Worm (Caenorhabditis elegans): ENCODE results near the gene scc-1.

Gene scc-1

ce11 chrII:4698266-4698771 lies at the start of gene scc-1, which contains the start of gene rpn-5:
scc-1 (plus strand) TSS chrII:4698721.
rpn-5 (minus strand) TSS chrII:4698427.
- no peak for TF ChIP-seq ceh-22 (tag; optimal IDR thresholded peaks at IDR 0.05)
- peak; percentile 21 for TF ChIP-seq ref-2 (tag; optimal IDR thresholded peaks at IDR 0.05)
- TF ChIP-seq nfya-1 (tag; optimal IDR thresholded peaks at IDR 0.05): peak; percentile 85
- no peak for TF ChIP-seq ceh-48 (tag; optimal IDR thresholded peaks at IDR 0.05)
- peak; percentile 3 for TF ChIP-seq unc-42 (tag; optimal IDR thresholded peaks at IDR 0.05)
- TF ChIP-seq unc-55 (GFP tag; optimal IDR thresholded peaks at IDR 0.05): peak; percentile 97
- no peak for TF ChIP-seq ceh-34 (tag; optimal IDR thresholded peaks at IDR 0.05)
- peak; percentile 25 for TF ChIP-seq tbx-2 (tag; optimal IDR thresholded peaks at IDR 0.05)
- TF ChIP-seq pax-1 (tag; optimal IDR thresholded peaks at IDR 0.05): peak; percentile 33
- TF ChIP-seq mec-3 (tag; optimal IDR thresholded peaks at IDR 0.05; ENCODE audit: borderline replicate concordance): no peak
- no peak for TF ChIP-seq ahr-1 (tag; optimal IDR thresholded peaks at IDR 0.05)

DNA sequence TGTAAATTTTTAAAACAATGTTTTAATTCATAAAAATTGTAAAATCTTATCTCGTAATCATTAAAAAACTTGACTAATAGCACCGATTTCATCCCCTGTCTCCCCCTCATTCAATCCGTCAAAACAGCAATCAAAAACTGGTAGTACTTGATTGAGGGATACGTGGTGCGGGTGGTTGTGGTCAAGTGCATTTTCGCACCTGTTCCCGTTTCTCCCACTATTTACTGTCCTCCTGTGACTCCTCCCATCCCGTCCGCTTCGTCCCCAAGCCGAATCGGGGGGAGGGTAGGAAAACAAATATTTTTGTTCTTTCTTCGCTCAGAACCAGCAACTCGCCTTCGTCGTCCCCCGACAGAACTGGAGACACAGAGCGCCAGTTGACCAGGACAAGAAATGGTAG lies 49.7 kb upstream of the scc-1 start, which contains the start of gene lgc-27:
lgc-27 (plus strand) TSS at position 301 of the 400 bp plus-strand sequence.
- TF ChIP-seq tbx-2 (tag; optimal IDR thresholded peaks at IDR 0.05): peak; percentile 44
- TF ChIP-seq nhr-232 (tag; optimal IDR thresholded peaks at IDR 0.05): no peak
- no peak for TF ChIP-seq elt-2 (tag; optimal IDR thresholded peaks at IDR 0.05)

DNA sequence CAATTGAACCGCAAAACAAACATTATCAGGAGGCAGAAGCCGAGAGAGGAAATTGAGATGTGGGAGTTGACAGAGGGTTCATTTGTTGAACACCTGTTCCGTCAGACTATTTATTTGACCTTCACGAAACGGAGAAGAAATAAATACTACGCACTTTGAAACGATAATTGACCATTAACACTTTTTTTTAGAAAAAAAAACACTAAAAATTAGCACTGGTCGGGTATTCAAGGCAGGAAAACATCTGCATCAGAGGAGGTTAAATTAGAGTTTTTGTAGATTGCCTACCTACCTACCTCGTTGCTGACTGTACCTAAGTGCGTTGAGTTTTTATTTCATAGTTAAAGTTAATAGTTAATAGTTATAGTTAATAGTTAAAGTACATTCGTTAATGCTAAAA lies 48.4 kb upstream of the scc-1 start:
- TF ChIP-seq unc-55 (GFP tag; optimal IDR thresholded peaks at IDR 0.05) (no peak), ceh-9 (tag; optimal IDR thresholded peaks at IDR 0.05) (no peak), tbx-7 (tag; optimal IDR thresholded peaks at IDR 0.05) (no peak), ceh-18 (tag; optimal IDR thresholded peaks at IDR 0.05) (no peak), pha-4 (tag; optimal IDR thresholded peaks at IDR 0.05) (no peak), C08G9.2 (tag; optimal IDR thresholded peaks at IDR 0.05) (no peak), pax-1 (tag; optimal IDR thresholded peaks at IDR 0.05) (peak; percentile 8), hlh-30 (tag; optimal IDR thresholded peaks at IDR 0.05; ENCODE audit: insufficient read depth) (no peak), pros-1 (tag; optimal IDR thresholded peaks at IDR 0.05) (no peak)

DNA sequence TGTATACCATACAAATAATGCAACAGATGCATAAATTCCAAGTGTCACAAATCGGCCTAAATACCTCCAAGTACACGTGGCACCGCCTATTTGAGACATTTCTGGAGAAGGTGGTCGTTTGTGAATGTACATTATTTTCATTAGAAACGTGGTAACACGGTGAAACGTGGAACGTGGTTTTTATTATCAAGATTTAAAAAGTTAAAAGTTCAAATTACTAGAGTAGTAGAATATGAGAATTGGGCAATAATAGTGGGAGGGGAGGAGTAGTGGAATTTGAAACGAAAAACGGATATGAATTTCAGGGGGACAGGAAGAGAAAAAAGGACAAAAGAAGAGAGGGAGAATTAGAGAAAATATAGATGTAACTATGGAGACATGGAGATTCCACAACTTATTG lies 42.7 kb upstream of the scc-1 start, which contains the start of gene fut-6:
fut-6 (minus strand) TSS at position 101 of the 400 bp plus-strand sequence.
- TF ChIP-seq K02D7.2 (tag; optimal IDR thresholded peaks at IDR 0.05) (no peak), T23F11.4 (GFP tag; optimal IDR thresholded peaks at IDR 0.05) (no peak), rnt-1 (tag; optimal IDR thresholded peaks at IDR 0.05) (no peak), ceh-48 (tag; optimal IDR thresholded peaks at IDR 0.05) (no peak), nfya-1 (tag; optimal IDR thresholded peaks at IDR 0.05) (no peak), elt-4 (tag; optimal IDR thresholded peaks at IDR 0.05) (no peak), ceh-6 (GFP tag; optimal IDR thresholded peaks at IDR 0.05) (no peak), elt-2 (tag; optimal IDR thresholded peaks at IDR 0.05) (no peak), ceh-18 (tag; optimal IDR thresholded peaks at IDR 0.05) (no peak), hlh-6 (tag; optimal IDR thresholded peaks at IDR 0.05) (no peak), pros-1 (tag; optimal IDR thresholded peaks at IDR 0.05) (no peak), hlh-30 (tag; optimal IDR thresholded peaks at IDR 0.05; ENCODE audit: insufficient read depth) (no peak), pha-2 (tag; optimal IDR thresholded peaks at IDR 0.05) (no peak), ztf-16 (tag; optimal IDR thresholded peaks at IDR 0.05) (no peak), unc-55 (GFP tag; optimal IDR thresholded peaks at IDR 0.05) (no peak), K09A11.1 (tag; optimal IDR thresholded peaks at IDR 0.05; ENCODE audit: insufficient read depth) (no peak), sox-4 (tag; optimal IDR thresholded peaks at IDR 0.05) (no peak), ceh-9 (tag; optimal IDR thresholded peaks at IDR 0.05) (no peak), sox-2 (GFP tag; IDR thresholded peaks at IDR 0.05) (no peak)

- TF ChIP-seq hlh-30 (tag; optimal IDR thresholded peaks at IDR 0.05; ENCODE audit: insufficient read depth) (no peak), pqm-1 (tag; optimal IDR thresholded peaks at IDR 0.05) (no peak), tbx-2 (tag; optimal IDR thresholded peaks at IDR 0.05) (no peak), elt-4 (tag; optimal IDR thresholded peaks at IDR 0.05) (no peak), C38D4.7 (GFP tag; optimal IDR thresholded peaks at IDR 0.05) (no peak), ceh-14 (tag; optimal IDR thresholded peaks at IDR 0.05) (no peak), ceh-18 (tag; optimal IDR thresholded peaks at IDR 0.05) (no peak), fkh-10 (GFP tag; optimal IDR thresholded peaks at IDR 0.05) (no peak), ama-1 (optimal IDR thresholded peaks at IDR 0.05) (no peak), unc-42 (tag; optimal IDR thresholded peaks at IDR 0.05) (no peak), fax-1 (tag; optimal IDR thresholded peaks at IDR 0.05) (no peak), K02D7.2 (tag; optimal IDR thresholded peaks at IDR 0.05) (no peak), fkh-6 (tag; optimal IDR thresholded peaks at IDR 0.05) (no peak), ceh-22 (tag; optimal IDR thresholded peaks at IDR 0.05) (no peak)
Observed at ce11 chrII:4657370-4657769, 41.2 kb upstream of the scc-1 start.
